Worm (Caenorhabditis elegans) whole organism, late embryonic: Measurements from ENCODE around the gene sru-21.

ENCODE experiments used
- C08G9.2 ChIP-seq: sonication (generic microtip); optimal IDR thresholded peaks from 2 replicates; lab custom pipeline; 2016; ENCODE audit warnings: mild to moderate bottlenecking, missing genetic modification characterization, moderate library complexity, missing compliant biosample characterization
- F13H6.1 ChIP-seq: sonication (generic microtip); optimal IDR thresholded peaks from 2 replicates; lab custom pipeline; 2016; ENCODE audit warnings: missing genetic modification characterization, missing compliant biosample characterization
- T23F11.4 ChIP-seq: fragments of 200-800 bp; sonication (Bioruptor generic); optimal IDR thresholded peaks from 2 replicates; lab custom pipeline; 2018; ENCODE audit warnings: mild to moderate bottlenecking, missing genetic modification characterization, missing compliant biosample characterization
- Y22D7AL.16 ChIP-seq: sonication (generic microtip); optimal IDR thresholded peaks from 2 replicates; lab custom pipeline; 2016; ENCODE audit warnings: missing genetic modification characterization, missing compliant biosample characterization
- ama-1 ChIP-seq: fragments of 150-350 bp; optimal IDR thresholded peaks from 2 replicates; lab custom pipeline; 2014
- ceh-2 ChIP-seq: sonication (generic microtip); optimal IDR thresholded peaks from 2 replicates; lab custom pipeline; 2016; ENCODE audit warnings: missing genotype, missing genetic modification characterization, missing compliant biosample characterization
- ceh-22 ChIP-seq: sonication (generic microtip); optimal IDR thresholded peaks from 2 replicates; lab custom pipeline; 2017; ENCODE audit warnings: missing biosample characterization, missing genetic modification characterization
- ceh-24 ChIP-seq: sonication (generic microtip); optimal IDR thresholded peaks from 2 replicates; lab custom pipeline; 2016; ENCODE audit warnings: mild to moderate bottlenecking, missing genetic modification characterization, missing compliant biosample characterization
- ceh-30 ChIP-seq: fragments of 150-350 bp; optimal IDR thresholded peaks from 2 replicates; lab custom pipeline; 2014; ENCODE audit warnings: missing biosample characterization, missing genetic modification characterization
- ceh-31 ChIP-seq: sonication (generic microtip); optimal IDR thresholded peaks from 2 replicates; lab custom pipeline; 2016; ENCODE audit warnings: missing genetic modification characterization, missing compliant biosample characterization
- ceh-34 ChIP-seq: sonication (generic microtip); optimal IDR thresholded peaks from 2 replicates; lab custom pipeline; 2016; ENCODE audit warnings: mild to moderate bottlenecking, missing genetic modification characterization, missing compliant biosample characterization
- ceh-45 ChIP-seq: fragments of 200-800 bp; sonication (Bioruptor generic); IDR thresholded peaks from 2 replicates; pipeline ENCODE4 v1.3.6; 2022; ENCODE audit warnings: missing genetic modification reagents, missing genetic modification characterization, missing compliant biosample characterization
- ceh-48 ChIP-seq: sonication (generic microtip); optimal IDR thresholded peaks from 2 replicates; lab custom pipeline; 2016; ENCODE audit warnings: missing genetic modification characterization, inconsistent platforms, missing compliant biosample characterization
- ceh-9 ChIP-seq: sonication (generic microtip); optimal IDR thresholded peaks from 2 replicates; lab custom pipeline; 2016; ENCODE audit warnings: mild to moderate bottlenecking, missing genetic modification characterization, inconsistent platforms, missing compliant biosample characterization
- che-1 ChIP-seq: sonication (generic microtip); optimal IDR thresholded peaks from 2 replicates; lab custom pipeline; 2016; ENCODE audit warnings: mild to moderate bottlenecking, missing genetic modification characterization, missing compliant biosample characterization
- dmd-4 ChIP-seq: sonication (generic microtip); optimal IDR thresholded peaks from 2 replicates; lab custom pipeline; 2016; ENCODE audit warnings: borderline replicate concordance, missing genetic modification characterization, missing compliant biosample characterization
- elt-2 ChIP-seq: sonication (generic microtip); optimal IDR thresholded peaks from 2 replicates; lab custom pipeline; 2016; ENCODE audit warnings: missing genetic modification reagents, missing genetic modification characterization, missing compliant biosample characterization
- elt-4 ChIP-seq: sonication (generic microtip); optimal IDR thresholded peaks from 2 replicates; lab custom pipeline; 2016; ENCODE audit warnings: missing genetic modification characterization, missing compliant biosample characterization
- ets-4 ChIP-seq: sonication (generic microtip); optimal IDR thresholded peaks from 2 replicates; lab custom pipeline; 2016; ENCODE audit warnings: missing genetic modification characterization, missing compliant biosample characterization
- gmeb-2 ChIP-seq: sonication (generic microtip); optimal IDR thresholded peaks from 2 replicates; lab custom pipeline; 2016; ENCODE audit warnings: missing genetic modification characterization, inconsistent platforms, missing compliant biosample characterization
- hlh-13 ChIP-seq: fragments of 200-800 bp; sonication (Bioruptor generic); optimal IDR thresholded peaks from 2 replicates; lab custom pipeline; 2018; ENCODE audit warnings: mild to moderate bottlenecking, missing genetic modification characterization, missing compliant biosample characterization
- hlh-30 ChIP-seq: sonication (generic microtip); optimal IDR thresholded peaks from 2 replicates; lab custom pipeline; 2017; ENCODE audit warnings: antibody characterized with exemption, missing genetic modification characterization, missing compliant biosample characterization; ENCODE audit not compliant: insufficient read depth
- lim-6 ChIP-seq: sonication (generic microtip); optimal IDR thresholded peaks from 2 replicates; lab custom pipeline; 2016; ENCODE audit warnings: missing genetic modification characterization, missing compliant biosample characterization
- lin-11 ChIP-seq: fragments of 200-800 bp; sonication (Bioruptor generic); optimal IDR thresholded peaks from 2 replicates; lab custom pipeline; 2018; ENCODE audit warnings: mild to moderate bottlenecking, missing genetic modification characterization, missing compliant biosample characterization
- madf-2 ChIP-seq: sonication (generic microtip); optimal IDR thresholded peaks from 2 replicates; lab custom pipeline; 2017; ENCODE audit warnings: missing genetic modification characterization, missing compliant biosample characterization
- mec-3 ChIP-seq: sonication (generic microtip); optimal IDR thresholded peaks from 2 replicates; lab custom pipeline; 2016; ENCODE audit warnings: borderline replicate concordance, missing genetic modification characterization, missing compliant biosample characterization
- nfya-1 ChIP-seq: sonication (generic microtip); optimal IDR thresholded peaks from 2 replicates; lab custom pipeline; 2017; ENCODE audit warnings: missing genetic modification characterization, mild to moderate bottlenecking, missing compliant biosample characterization, antibody characterized with exemption, moderate library complexity
- nhr-232 ChIP-seq: sonication (generic microtip); optimal IDR thresholded peaks from 2 replicates; lab custom pipeline; 2016; ENCODE audit warnings: missing genetic modification characterization, missing compliant biosample characterization
- npax-4 ChIP-seq: sonication (generic microtip); optimal IDR thresholded peaks from 2 replicates; lab custom pipeline; 2016; ENCODE audit warnings: missing genetic modification characterization, missing compliant biosample characterization
- odd-2 ChIP-seq: sonication (generic microtip); optimal IDR thresholded peaks from 2 replicates; lab custom pipeline; 2017; ENCODE audit warnings: antibody characterized with exemption, mild to moderate bottlenecking, missing genetic modification characterization, missing compliant biosample characterization
- pag-3 ChIP-seq: sonication (generic microtip); optimal IDR thresholded peaks from 2 replicates; lab custom pipeline; 2016; ENCODE audit warnings: missing compliant biosample characterization, missing genetic modification characterization, borderline replicate concordance
- pat-9 ChIP-seq: fragments of 200-800 bp; sonication (Bioruptor generic); optimal IDR thresholded peaks from 2 replicates; lab custom pipeline; 2018; ENCODE audit warnings: mild to moderate bottlenecking, missing genetic modification characterization, moderate library complexity, missing compliant biosample characterization
- pqm-1 ChIP-seq: sonication (generic microtip); optimal IDR thresholded peaks from 2 replicates; lab custom pipeline; 2016; ENCODE audit warnings: missing genetic modification characterization, missing compliant biosample characterization
- pros-1 ChIP-seq: fragments of 150-350 bp; optimal IDR thresholded peaks from 2 replicates; lab custom pipeline; 2014; ENCODE audit warnings: missing biosample characterization, missing genetic modification reagents, missing genetic modification characterization
- ref-2 ChIP-seq: sonication (generic microtip); optimal IDR thresholded peaks from 2 replicates; lab custom pipeline; 2016; ENCODE audit warnings: missing genetic modification characterization, missing compliant biosample characterization
- sox-2 ChIP-seq: fragments of 200-800 bp; sonication (Bioruptor generic); IDR thresholded peaks from 2 replicates; pipeline ENCODE4 v1.3.6; 2022; ENCODE audit warnings: missing genetic modification reagents, missing genetic modification characterization, missing compliant biosample characterization
- sox-4 ChIP-seq: sonication (generic microtip); optimal IDR thresholded peaks from 2 replicates; lab custom pipeline; 2017; ENCODE audit warnings: mild to moderate bottlenecking, missing genetic modification characterization, inconsistent platforms, missing compliant biosample characterization
- syd-9 ChIP-seq: sonication (generic microtip); optimal IDR thresholded peaks from 2 replicates; lab custom pipeline; 2016; ENCODE audit warnings: mild to moderate bottlenecking, missing genetic modification characterization, moderate library complexity, missing compliant biosample characterization
- ttx-3 ChIP-seq: sonication (generic microtip); optimal IDR thresholded peaks from 2 replicates; lab custom pipeline; 2016; ENCODE audit warnings: missing genetic modification reagents, missing genetic modification characterization, missing compliant biosample characterization
- unc-3 ChIP-seq, 2 experiments: fragments of 200-800 bp in 1 of 2; sonication (Bioruptor generic) in 1 of 2; sonication (generic microtip) in 1 of 2; conservative IDR thresholded peaks in 1 of 2; optimal IDR thresholded peaks in 1 of 2; 2 replicates each; pipeline versions ENCODE4 v1.3.6 to Lab custom; 2016 to 2022; ENCODE audit warnings: missing compliant biosample characterization in 2 of 2, missing genetic modification characterization in 2 of 2, missing genetic modification reagents in 1 of 2
- unc-55 ChIP-seq: sonication (generic microtip); optimal IDR thresholded peaks from 2 replicates; lab custom pipeline; 2017; ENCODE audit warnings: missing biosample characterization, missing genetic modification reagents, missing genetic modification characterization
- unc-86 ChIP-seq: sonication (generic microtip); optimal IDR thresholded peaks from 2 replicates; lab custom pipeline; 2016; ENCODE audit warnings: missing genetic modification characterization, missing compliant biosample characterization
- ztf-16 ChIP-seq: sonication (generic microtip); optimal IDR thresholded peaks from 2 replicates; lab custom pipeline; 2017; ENCODE audit warnings: missing genetic modification characterization, missing compliant biosample characterization

Gene sru-21

ce11 chrIV:13601428-13601827 lies 25.1 kb upstream of the sru-21 start:
- TF ChIP-seq ceh-45 (GFP tag; lab: Robert Waterston, UW) (no peak), unc-55 (no peak), ama-1 (lab: Kevin White, UChicago) (no peak), pqm-1 (tag; lab: Kevin White, UChicago) (no peak), unc-86 (no peak), ceh-31 (tag; lab: Kevin White, UChicago) (no peak), pros-1 (tag; lab: Kevin White, UChicago) (no peak), F13H6.1 (tag; lab: Kevin White, UChicago) (no peak), hlh-13 (no peak), T23F11.4 (no peak)
- TF ChIP-seq, all 69 proteins: peak for 0

ce11 chrIV:13601973-13602669 lies 24.4 kb upstream of the sru-21 start, which contains the start of gene Y45F10B.59:
Gene Y45F10B.59 (plus strand): TSS chrIV:13602619.
- no peak for TF ChIP-seq madf-2 (tag; lab: Kevin White, UChicago)
- TF ChIP-seq ceh-45 (GFP tag; lab: Robert Waterston, UW) = no peak
- no peak for TF ChIP-seq ceh-2 (tag; lab: Kevin White, UChicago)
- no peak for TF ChIP-seq pag-3 (tag; lab: Kevin White, UChicago)
- TF ChIP-seq ceh-9 (tag; lab: Kevin White, UChicago) = no peak
- TF ChIP-seq lim-6 (tag; lab: Kevin White, UChicago) = no peak
- TF ChIP-seq hlh-13 = no peak
- no peak for TF ChIP-seq elt-4 (tag; lab: Kevin White, UChicago)
- no peak for TF ChIP-seq T23F11.4
- no peak for TF ChIP-seq dmd-4
- TF ChIP-seq gmeb-2 = no peak
- TF ChIP-seq pat-9 = no peak
- TF ChIP-seq hlh-30 (tag; lab: Kevin White, UChicago) = no peak

- TF ChIP-seq gmeb-2 = no peak
- TF ChIP-seq dmd-4 = no peak
- no peak for TF ChIP-seq unc-3 (GFP tag; conservative IDR thresholded peaks at IDR 0.05; lab: Robert Waterston, UW)
- TF ChIP-seq unc-3 (tag; optimal IDR thresholded peaks at IDR 0.05; lab: Kevin White, UChicago) = no peak
- no peak for TF ChIP-seq ceh-34 (tag; lab: Kevin White, UChicago)
- no peak for TF ChIP-seq elt-2
- TF ChIP-seq unc-55 = no peak
- no peak for TF ChIP-seq lin-11 (tag; lab: Kevin White, UChicago)
- no peak for TF ChIP-seq hlh-13
- no peak for TF ChIP-seq npax-4 (tag; lab: Kevin White, UChicago)
- no peak for TF ChIP-seq syd-9
- no peak for TF ChIP-seq ceh-24 (tag; lab: Kevin White, UChicago)
- TF ChIP-seq ttx-3 (tag; lab: Kevin White, UChicago) = no peak
- TF ChIP-seq sox-2 = no peak
- TF ChIP-seq ets-4 (tag; lab: Kevin White, UChicago) = no peak
- no peak for TF ChIP-seq pqm-1 (tag; lab: Kevin White, UChicago)
- TF ChIP-seq odd-2 = no peak
- no peak for TF ChIP-seq che-1 (tag; lab: Kevin White, UChicago)
- TF ChIP-seq hlh-30 (tag; lab: Kevin White, UChicago) = no peak
- no peak for TF ChIP-seq nhr-232 (tag; lab: Kevin White, UChicago)
- no peak for TF ChIP-seq ceh-22 (tag; lab: Kevin White, UChicago)
Measured at ce11 chrIV:13609755-13610154, 16.8 kb upstream of the sru-21 start, which contains the start of gene C08F11.13. Gene C08F11.13 (minus strand): TSS chrIV:13609892.

ce11 chrIV:13619203-13619602 lies 7.4 kb upstream of the sru-21 start, which contains the start of gene C08F11.3:
Gene C08F11.3 (plus strand): TSS chrIV:13619503.
- no peak for TF ChIP-seq elt-2
- TF ChIP-seq ref-2 = no peak
- no peak for TF ChIP-seq ceh-34 (tag; lab: Kevin White, UChicago)
- no peak for TF ChIP-seq nfya-1 (tag; lab: Kevin White, UChicago)
- no peak for TF ChIP-seq ceh-30
- TF ChIP-seq gmeb-2 = no peak
- TF ChIP-seq C08G9.2 (tag; lab: Kevin White, UChicago) = no peak
- no peak for TF ChIP-seq mec-3 (tag; lab: Kevin White, UChicago)
- TF ChIP-seq ceh-48 (tag; lab: Kevin White, UChicago) = no peak
- TF ChIP-seq npax-4 (tag; lab: Kevin White, UChicago) = no peak
- no peak for TF ChIP-seq ceh-2 (tag; lab: Kevin White, UChicago)
- TF ChIP-seq Y22D7AL.16 (tag; lab: Kevin White, UChicago) = no peak
- no peak for TF ChIP-seq odd-2
- TF ChIP-seq sox-4 (tag; lab: Kevin White, UChicago) = no peak
- TF ChIP-seq pag-3 (tag; lab: Kevin White, UChicago) = no peak
- TF ChIP-seq pros-1 (tag; lab: Kevin White, UChicago) = no peak
- no peak for TF ChIP-seq dmd-4
- no peak for TF ChIP-seq lin-11 (tag; lab: Kevin White, UChicago)
- TF ChIP-seq ztf-16 = no peak
